Fruit fly (Drosophila melanogaster): ENCODE measurements around the gene Prosbeta5R2.

Prosbeta5R2 gene

DNA sequence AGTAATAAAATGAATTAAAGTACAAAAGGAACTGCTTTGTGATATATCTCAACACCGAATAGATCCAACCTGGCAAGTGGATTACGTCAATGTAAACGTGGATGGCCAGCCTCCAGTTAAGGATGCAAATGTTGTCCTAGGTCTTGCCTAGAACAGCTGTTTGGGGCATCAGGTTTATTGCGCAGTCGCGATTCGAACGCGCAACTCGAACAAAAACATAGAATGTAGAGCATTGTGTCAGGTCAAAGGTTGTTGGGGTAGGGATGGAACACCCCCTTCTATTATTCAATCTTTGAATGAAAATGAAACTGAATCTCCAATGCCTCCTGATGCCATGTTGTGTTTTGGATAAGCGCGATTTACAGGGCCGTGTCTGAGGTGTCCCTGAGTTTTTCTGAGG lies 19.5 kb downstream of the Prosbeta5R2 start:
- peak; percentile 96 for TF ChIP-seq CG5180 (GFP tag; optimal IDR thresholded peaks at IDR 0.05)
- TF ChIP-seq ewg (GFP tag; optimal IDR thresholded peaks at IDR 0.05) = peak; percentile 83
- TF ChIP-seq Nf-YA (GFP tag; IDR thresholded peaks at IDR 0.05) = no peak

DNA sequence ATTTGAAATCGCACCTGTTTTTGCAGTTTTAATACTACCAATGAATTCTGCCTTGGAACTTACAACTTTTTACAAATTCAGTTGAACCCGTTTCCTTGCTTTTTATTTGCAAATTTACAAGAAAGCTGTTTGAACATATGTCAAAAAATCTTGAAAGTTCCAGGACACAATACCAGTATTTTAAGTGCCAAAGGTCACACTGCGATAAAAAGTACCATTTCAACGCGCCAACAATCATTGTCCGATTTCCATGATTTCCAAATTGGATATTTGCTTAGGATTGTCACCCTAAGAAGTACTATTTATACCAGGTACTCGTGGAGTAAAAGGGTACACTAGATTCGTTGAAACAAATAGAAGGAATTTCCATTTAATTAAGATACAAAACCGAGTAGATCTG lies 21.2 kb downstream of the Prosbeta5R2 start, which contains the start of gene elfless:
elfless (minus strand) TSS at position 101 of the 400 bp plus-strand sequence.
- TF ChIP-seq lov (optimal IDR thresholded peaks at IDR 0.05) (no peak), lov (GFP tag; IDR thresholded peaks at IDR 0.05) (no peak), slou (GFP tag; optimal IDR thresholded peaks at IDR 0.05) (no peak), Gsc (GFP tag; IDR thresholded peaks at IDR 0.05) (no peak), HmgZ (tag; optimal IDR thresholded peaks at IDR 0.05) (no peak)

DNA sequence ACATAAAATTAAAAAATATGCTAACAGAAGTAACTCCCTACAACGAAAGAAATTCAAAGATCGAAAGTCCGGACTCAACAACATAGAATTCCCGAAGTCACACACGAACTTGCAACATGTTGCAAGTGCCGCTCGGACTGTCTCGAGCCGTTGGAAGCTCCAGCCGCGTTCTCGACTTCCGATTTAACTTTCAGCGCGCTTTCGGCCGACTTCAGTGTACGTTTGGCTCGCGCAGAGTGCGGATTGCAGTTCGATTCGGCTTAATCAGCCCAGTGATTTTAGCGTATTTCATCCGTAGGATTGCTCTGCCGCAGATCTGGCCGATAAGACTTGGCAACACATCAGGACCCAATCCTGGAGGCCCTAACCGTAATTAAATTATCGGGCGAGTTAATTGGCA lies 21.9 kb downstream of the Prosbeta5R2 start, which contains the start of gene rdo:
rdo (plus strand) TSS at position 213 of the 400 bp plus-strand sequence.
- no peak for TF ChIP-seq so (GFP tag; IDR thresholded peaks at IDR 0.05)
- peak; percentile 79 for TF ChIP-seq Deaf1 (tag; optimal IDR thresholded peaks at IDR 0.05)
- TF ChIP-seq Jarid2 (GFP tag; optimal IDR thresholded peaks at IDR 0.05) = peak; percentile 40
- peak; percentile 96 for TF ChIP-seq CG5180 (GFP tag; optimal IDR thresholded peaks at IDR 0.05)
- 0 out of 2 replicates have a peak, but pooled peaks have one; percentile 15 for TF ChIP-seq sisA (GFP tag; IDR thresholded peaks at IDR 0.05)

DNA sequence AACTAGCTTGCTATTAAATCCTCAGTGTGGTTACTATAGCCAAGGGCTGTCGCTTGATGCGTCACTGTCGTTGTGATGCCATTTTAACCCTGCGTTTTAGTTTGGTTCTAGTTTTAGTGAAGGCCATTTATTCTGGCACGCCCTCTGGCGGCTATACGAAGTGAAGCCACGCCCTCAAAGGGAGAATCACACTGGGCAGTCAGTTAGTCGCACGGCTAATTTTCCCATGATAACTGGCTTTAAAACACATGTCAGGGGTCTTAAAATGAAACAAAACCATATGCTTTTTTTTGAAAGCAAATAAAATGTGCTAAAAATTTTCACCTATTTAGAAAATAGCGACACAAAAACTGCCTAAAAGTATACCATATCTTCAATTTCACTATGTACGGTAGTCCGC lies 42.5 kb downstream of the Prosbeta5R2 start:
- TF ChIP-seq CTCF (GFP tag; optimal IDR thresholded peaks at IDR 0.05) (peak; percentile 85), CG3065 (GFP tag; optimal IDR thresholded peaks at IDR 0.05) (peak; percentile 73), CG12299 (tag; optimal IDR thresholded peaks at IDR 0.05) (no peak), MBD-R2 (GFP tag; IDR thresholded peaks at IDR 0.05) (no peak), Myb (GFP tag; optimal IDR thresholded peaks at IDR 0.05) (no peak), pan (optimal IDR thresholded peaks at IDR 0.05) (no peak), pan (GFP tag; optimal IDR thresholded peaks at IDR 0.05 in 1 of 2, IDR thresholded peaks at IDR 0.05 in 1 of 2) (no peak)
